Worm (Caenorhabditis elegans) whole organism, L3 larva: ENCODE measurements around the gene srg-46.
A peak's percentile ranks its signal among the peaks of the same experiment; 100 is the strongest.

ENCODE experiments used
- R02D3.7 ChIP-seq: fragments of 150-350 bp; optimal IDR thresholded peaks from 2 replicates; lab custom pipeline; 2014; ENCODE audit warnings: missing biosample characterization, missing genetic modification characterization
- ZK546.5 ChIP-seq: sonication (generic microtip); optimal IDR thresholded peaks from 2 replicates; lab custom pipeline; 2017; ENCODE audit warnings: missing biosample characterization, missing genetic modification characterization
- aly-2 ChIP-seq: fragments of 150-350 bp; optimal IDR thresholded peaks from 2 replicates; lab custom pipeline; 2014; ENCODE audit warnings: missing biosample characterization, missing genetic modification characterization
- ama-1 ChIP-seq: fragments of 150-350 bp; optimal IDR thresholded peaks from 2 replicates; lab custom pipeline; 2018
- ceh-16 ChIP-seq: sonication (generic microtip); optimal IDR thresholded peaks from 2 replicates; lab custom pipeline; 2017; ENCODE audit warnings: missing biosample characterization, missing genetic modification characterization
- ceh-28 ChIP-seq: fragments of 150-350 bp; optimal IDR thresholded peaks from 2 replicates; lab custom pipeline; 2014; ENCODE audit warnings: missing biosample characterization, missing genetic modification reagents, missing genetic modification characterization
- ceh-82 ChIP-seq: fragments of 150-350 bp; optimal IDR thresholded peaks from 2 replicates; lab custom pipeline; 2014; ENCODE audit warnings: missing biosample characterization, missing genetic modification characterization
- ceh-9 ChIP-seq: sonication (generic microtip); optimal IDR thresholded peaks from 2 replicates; lab custom pipeline; 2018; ENCODE audit warnings: missing biosample characterization, missing genetic modification characterization
- daf-12 ChIP-seq: fragments of 150-350 bp; optimal IDR thresholded peaks from 2 replicates; lab custom pipeline; 2014; ENCODE audit warnings: missing biosample characterization, missing genetic modification reagents, missing genetic modification characterization
- egl-27 ChIP-seq: sonication (generic microtip); optimal IDR thresholded peaks from 4 replicates; lab custom pipeline; 2017; ENCODE audit warnings: missing biosample characterization, missing genetic modification reagents, missing genetic modification characterization
- egl-5 ChIP-seq: fragments of 150-350 bp; optimal IDR thresholded peaks from 2 replicates; lab custom pipeline; 2017; ENCODE audit warnings: missing biosample characterization, missing genetic modification reagents, missing genetic modification characterization, inconsistent platforms
- elt-1 ChIP-seq: fragments of 150-350 bp; optimal IDR thresholded peaks from 2 replicates; lab custom pipeline; 2014; ENCODE audit warnings: missing biosample characterization, missing genetic modification characterization
- elt-2 ChIP-seq: sonication (generic microtip); optimal IDR thresholded peaks from 2 replicates; lab custom pipeline; 2016; ENCODE audit warnings: missing genetic modification reagents, mild to moderate bottlenecking, missing genetic modification characterization, missing compliant biosample characterization
- elt-3 ChIP-seq, 3 experiments: fragments of 150-350 bp in 1 of 3; sonication (generic microtip) in 2 of 3; optimal IDR thresholded peaks; 2 replicates in 2 of 3; 4 replicates in 1 of 3; lab custom pipeline; 2014 to 2017; ENCODE audit warnings: missing biosample characterization in 3 of 3, missing genetic modification characterization in 3 of 3
- eor-1 ChIP-seq, 2 experiments: fragments of 150-350 bp; optimal IDR thresholded peaks; 2 replicates each; lab custom pipeline; 2014 to 2018; ENCODE audit warnings: missing biosample characterization in 2 of 2, missing genetic modification characterization in 2 of 2
- fkh-10 ChIP-seq: sonication (generic microtip); optimal IDR thresholded peaks from 2 replicates; lab custom pipeline; 2017; ENCODE audit warnings: missing biosample characterization, missing genetic modification reagents, missing genetic modification characterization
- fkh-2 ChIP-seq: fragments of 150-350 bp; optimal IDR thresholded peaks from 2 replicates; lab custom pipeline; 2014; ENCODE audit warnings: missing biosample characterization, missing genetic modification reagents, missing genetic modification characterization
- fos-1 ChIP-seq: fragments of 150-350 bp; optimal IDR thresholded peaks from 2 replicates; lab custom pipeline; 2014; ENCODE audit warnings: missing biosample characterization, missing genetic modification characterization
- hmg-11 ChIP-seq: sonication (generic microtip); optimal IDR thresholded peaks from 2 replicates; lab custom pipeline; 2016; ENCODE audit warnings: missing genetic modification characterization, missing compliant biosample characterization
- jun-1 ChIP-seq: fragments of 150-350 bp; optimal IDR thresholded peaks from 2 replicates; lab custom pipeline; 2014; ENCODE audit warnings: missing biosample characterization, missing genetic modification reagents, missing genetic modification characterization
- lin-15B ChIP-seq: fragments of 150-350 bp; optimal IDR thresholded peaks from 2 replicates; lab custom pipeline; 2014; ENCODE audit warnings: missing biosample characterization, missing genetic modification characterization
- lin-39 ChIP-seq: fragments of 150-350 bp; optimal IDR thresholded peaks from 2 replicates; lab custom pipeline; 2018; ENCODE audit warnings: missing biosample characterization, missing genetic modification reagents, missing genetic modification characterization
- lsy-12 ChIP-seq: sonication (generic microtip); optimal IDR thresholded peaks from 2 replicates; lab custom pipeline; 2016; ENCODE audit warnings: mild to moderate bottlenecking, missing genetic modification characterization, missing compliant biosample characterization
- mdl-1 ChIP-seq: fragments of 150-350 bp; optimal IDR thresholded peaks from 2 replicates; lab custom pipeline; 2014; ENCODE audit warnings: missing biosample characterization, missing genetic modification characterization
- mml-1 ChIP-seq: fragments of 150-350 bp; sonication (generic microtip); optimal IDR thresholded peaks from 3 replicates; lab custom pipeline; 2014; ENCODE audit warnings: missing biosample characterization, missing genetic modification characterization
- nfya-1 ChIP-seq: sonication (generic microtip); optimal IDR thresholded peaks from 2 replicates; lab custom pipeline; 2017; ENCODE audit warnings: missing genetic modification characterization, mild to moderate bottlenecking, missing compliant biosample characterization, antibody characterized with exemption, moderate library complexity; ENCODE audit not compliant: insufficient read depth
- nhr-11 ChIP-seq: fragments of 150-350 bp; optimal IDR thresholded peaks from 2 replicates; lab custom pipeline; 2014; ENCODE audit warnings: missing biosample characterization, missing genetic modification characterization
- nhr-12 ChIP-seq: fragments of 150-350 bp; optimal IDR thresholded peaks from 2 replicates; lab custom pipeline; 2014; ENCODE audit warnings: missing biosample characterization, missing genetic modification characterization
- nhr-23 ChIP-seq: fragments of 150-350 bp; optimal IDR thresholded peaks from 2 replicates; lab custom pipeline; 2014; ENCODE audit warnings: missing biosample characterization, missing genetic modification reagents, missing genetic modification characterization
- nhr-237 ChIP-seq: fragments of 150-350 bp; optimal IDR thresholded peaks from 2 replicates; lab custom pipeline; 2014; ENCODE audit warnings: missing biosample characterization, missing genetic modification characterization
- nhr-25 ChIP-seq: sonication (generic microtip); optimal IDR thresholded peaks from 2 replicates; lab custom pipeline; 2017; ENCODE audit warnings: missing biosample characterization, missing genetic modification characterization
- nhr-28 ChIP-seq: fragments of 150-350 bp; optimal IDR thresholded peaks from 2 replicates; lab custom pipeline; 2014; ENCODE audit warnings: missing biosample characterization, missing genetic modification characterization
- nhr-43 ChIP-seq: sonication (generic microtip); optimal IDR thresholded peaks from 2 replicates; lab custom pipeline; 2016; ENCODE audit warnings: mild to moderate bottlenecking, missing genetic modification characterization, missing compliant biosample characterization; ENCODE audit not compliant: poor library complexity, severe bottlenecking
- nhr-67 ChIP-seq: fragments of 150-350 bp; optimal IDR thresholded peaks from 2 replicates; lab custom pipeline; 2014; ENCODE audit warnings: missing biosample characterization, missing genetic modification characterization
- nhr-76 ChIP-seq: fragments of 150-350 bp; sonication (generic microtip); optimal IDR thresholded peaks from 5 replicates; lab custom pipeline; 2014; ENCODE audit warnings: missing biosample characterization, missing genetic modification characterization
- nhr-77 ChIP-seq: fragments of 150-350 bp; optimal IDR thresholded peaks from 2 replicates; lab custom pipeline; 2014; ENCODE audit warnings: missing biosample characterization, missing genetic modification characterization
- pha-4 ChIP-seq: fragments of 150-350 bp; optimal IDR thresholded peaks from 2 replicates; lab custom pipeline; 2014; ENCODE audit warnings: missing biosample characterization, missing genetic modification reagents, missing genetic modification characterization
- pqm-1 ChIP-seq: fragments of 150-350 bp; optimal IDR thresholded peaks from 2 replicates; lab custom pipeline; 2017; ENCODE audit warnings: missing biosample characterization, missing genetic modification characterization, inconsistent platforms
- sea-2 ChIP-seq: fragments of 150-350 bp; sonication (generic microtip); optimal IDR thresholded peaks from 4 replicates; lab custom pipeline; 2014; ENCODE audit warnings: missing biosample characterization, missing genetic modification reagents, missing genetic modification characterization
- skn-1 ChIP-seq: fragments of 150-350 bp; optimal IDR thresholded peaks from 2 replicates; lab custom pipeline; 2014; ENCODE audit warnings: missing biosample characterization, missing genetic modification characterization
- snpc-4 ChIP-seq: fragments of 150-350 bp; optimal IDR thresholded peaks from 2 replicates; lab custom pipeline; 2014; ENCODE audit warnings: missing biosample characterization, missing genetic modification characterization
- tbx-2 ChIP-seq: sonication (generic microtip); optimal IDR thresholded peaks from 2 replicates; lab custom pipeline; 2016; ENCODE audit warnings: mild to moderate bottlenecking, missing genetic modification characterization, missing compliant biosample characterization
- unc-39 ChIP-seq: sonication (generic microtip); optimal IDR thresholded peaks from 4 replicates; lab custom pipeline; 2017; ENCODE audit warnings: missing biosample characterization, missing genetic modification characterization
- unc-62 ChIP-seq: fragments of 150-350 bp; sonication (generic microtip); optimal IDR thresholded peaks from 4 replicates; lab custom pipeline; 2014; ENCODE audit warnings: missing biosample characterization, missing genetic modification reagents, missing genetic modification characterization
- zag-1 ChIP-seq: fragments of 150-350 bp; optimal IDR thresholded peaks from 2 replicates; lab custom pipeline; 2014; ENCODE audit warnings: missing biosample characterization, missing genetic modification characterization
- ztf-11 ChIP-seq: fragments of 150-350 bp; optimal IDR thresholded peaks from 2 replicates; lab custom pipeline; 2014; ENCODE audit warnings: missing biosample characterization, missing genetic modification characterization
- ztf-4 ChIP-seq: fragments of 150-350 bp; optimal IDR thresholded peaks from 2 replicates; lab custom pipeline; 2014; ENCODE audit warnings: missing biosample characterization, missing genetic modification characterization

srg-46 gene

ce11 chrV:13375861-13376260 is 12.3 kb downstream of the srg-46 start:
- no peak for TF ChIP-seq pqm-1 (tag; lab: Kevin White, UChicago)
- no peak for TF ChIP-seq mml-1 (tag; lab: Kevin White, UChicago)
- TF ChIP-seq snpc-4 = no peak
- peak; percentile 82 for TF ChIP-seq nhr-25 (tag; lab: Kevin White, UChicago)
- TF ChIP-seq fkh-10 = no peak
- TF ChIP-seq lin-39 = no peak
- TF ChIP-seq nhr-11 (tag; lab: Kevin White, UChicago) = no peak
- no peak for TF ChIP-seq ama-1 (lab: Kevin White, UChicago)
- peak; percentile 34 for TF ChIP-seq nhr-23 (tag; lab: Kevin White, UChicago)
- TF ChIP-seq zag-1 = no peak
- TF ChIP-seq nfya-1 (tag; lab: Kevin White, UChicago) = peak; percentile 4
- no peak for TF ChIP-seq nhr-76 (tag; lab: Kevin White, UChicago)
- no peak for TF ChIP-seq ceh-16 (tag; lab: Kevin White, UChicago)
- TF ChIP-seq tbx-2 (tag; lab: Kevin White, UChicago) = no peak
- peak; percentile 19 for TF ChIP-seq R02D3.7 (tag; lab: Kevin White, UChicago)
- TF ChIP-seq egl-5 (tag; lab: Kevin White, UChicago) = no peak
- no peak for TF ChIP-seq fkh-2
- TF ChIP-seq elt-2 (tag; lab: Kevin White, UChicago) = no peak
- TF ChIP-seq nhr-67 = no peak
- peak; percentile 27 for TF ChIP-seq elt-1 (tag; lab: Kevin White, UChicago)
- peak; percentile 33 for TF ChIP-seq nhr-43
- TF ChIP-seq unc-62 (GFP tag; lab: Kevin White, UChicago) = no peak
- TF ChIP-seq daf-12 (tag; lab: Kevin White, UChicago) = no peak
- TF ChIP-seq hmg-11 (tag; lab: Kevin White, UChicago) = no peak
- no peak for TF ChIP-seq sea-2 (GFP tag; lab: Kevin White, UChicago)
- no peak for TF ChIP-seq ztf-4
- TF ChIP-seq lsy-12 (tag; lab: Kevin White, UChicago) = no peak
- TF ChIP-seq ztf-11 (tag; lab: Kevin White, UChicago) = no peak
- no peak for TF ChIP-seq mdl-1 (tag; lab: Kevin White, UChicago)
- TF ChIP-seq elt-3 (tag; optimal IDR thresholded peaks at IDR 0.05; lab: Kevin White, UChicago) = no peak
- TF ChIP-seq ceh-9 (tag; lab: Kevin White, UChicago) = no peak
- TF ChIP-seq fos-1 (tag; lab: Kevin White, UChicago) = no peak
- TF ChIP-seq nhr-237 (tag; lab: Kevin White, UChicago) = no peak
- no peak for TF ChIP-seq eor-1 (tag; optimal IDR thresholded peaks at IDR 0.05; lab: Kevin White, UChicago)
- no peak for TF ChIP-seq ceh-82 (tag; lab: Kevin White, UChicago)
- TF ChIP-seq lin-15B (tag; lab: Kevin White, UChicago) = no peak
- no peak for TF ChIP-seq pha-4 (tag; lab: Kevin White, UChicago)
- no peak for TF ChIP-seq skn-1
- TF ChIP-seq aly-2 = no peak
- TF ChIP-seq ZK546.5 (tag; lab: Kevin White, UChicago) = no peak
- peak; percentile 18 for TF ChIP-seq ceh-28 (tag; lab: Kevin White, UChicago)
- no peak for TF ChIP-seq jun-1 (tag; lab: Kevin White, UChicago)
- TF ChIP-seq nhr-77 = no peak
- no peak for TF ChIP-seq egl-27 (tag; lab: Kevin White, UChicago)
- no peak for TF ChIP-seq nhr-28
- TF ChIP-seq unc-39 (tag; lab: Kevin White, UChicago) = no peak
- no peak for TF ChIP-seq nhr-12 (tag; lab: Kevin White, UChicago)

- TF ChIP-seq ceh-9 (tag; lab: Kevin White, UChicago) (no peak), elt-2 (tag; lab: Kevin White, UChicago) (peak; percentile 99), nhr-237 (tag; lab: Kevin White, UChicago) (no peak), lsy-12 (tag; lab: Kevin White, UChicago) (no peak), egl-27 (tag; lab: Kevin White, UChicago) (no peak), nhr-28 (no peak), pqm-1 (tag; lab: Kevin White, UChicago) (peak; percentile 96), ztf-11 (tag; lab: Kevin White, UChicago) (no peak), nhr-67 (no peak), nhr-25 (tag; lab: Kevin White, UChicago) (peak; percentile 4), jun-1 (tag; lab: Kevin White, UChicago) (peak; percentile 39), pha-4 (tag; lab: Kevin White, UChicago) (peak; percentile 57)
These were observed 13.6 kb downstream of the srg-46 start for ce11 chrV:13377130-13377529.
